Worm (Caenorhabditis elegans): ENCODE measurements around the gene W09D6.5.

DNA sequence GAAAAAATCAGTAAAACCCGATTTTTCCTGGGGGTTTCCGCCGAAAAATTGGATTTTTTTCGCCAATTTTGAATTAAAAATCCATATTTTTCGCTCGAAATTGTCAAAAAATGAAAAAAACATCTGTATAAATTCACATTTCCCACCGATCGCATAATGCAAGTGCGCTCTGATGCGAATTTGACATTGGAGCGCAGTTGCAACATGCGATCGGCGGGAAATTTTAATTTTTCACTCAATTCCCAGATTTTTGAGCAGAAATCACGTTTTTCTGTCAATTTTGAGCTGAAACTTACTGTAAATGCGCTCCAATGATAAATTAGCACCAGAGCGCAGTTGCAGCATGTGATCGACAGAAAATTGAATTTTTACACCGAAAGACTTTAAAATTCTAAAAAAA lies 23.7 kb upstream of the W09D6.5 start:
- TF ChIP-seq dsc-1 (tag; optimal IDR thresholded peaks at IDR 0.05) (no peak), alr-1 (tag; optimal IDR thresholded peaks at IDR 0.05; ENCODE audit: borderline replicate concordance) (no peak)

All from whole organism, L1 larva.